Worm (Caenorhabditis elegans) whole organism, L2 larva: Measurements from ENCODE around the gene acp-4.
A peak's percentile ranks its signal among the peaks of the same experiment; 100 is the strongest.

Experiments
- C34F6.9 ChIP-seq: fragments of 150-350 bp; optimal IDR thresholded peaks from 2 replicates; lab custom pipeline; 2014; ENCODE audit warnings: missing biosample characterization, missing genetic modification characterization
- F13H6.1 ChIP-seq: sonication (generic microtip); optimal IDR thresholded peaks from 2 replicates; lab custom pipeline; 2016; ENCODE audit warnings: missing genetic modification characterization, missing compliant biosample characterization
- R02D3.7 ChIP-seq: fragments of 150-350 bp; optimal IDR thresholded peaks from 2 replicates; lab custom pipeline; 2014; ENCODE audit warnings: missing biosample characterization, missing genetic modification characterization
- Y55F3AM.14 ChIP-seq: fragments of 200-800 bp; sonication (Bioruptor generic); optimal IDR thresholded peaks from 2 replicates; lab custom pipeline; 2018; ENCODE audit warnings: mild to moderate bottlenecking, missing genetic modification characterization, missing compliant biosample characterization
- ZK546.5 ChIP-seq: sonication (generic microtip); optimal IDR thresholded peaks from 2 replicates; lab custom pipeline; 2017; ENCODE audit warnings: missing biosample characterization, missing genetic modification characterization
- alr-1 ChIP-seq: fragments of 150-350 bp; optimal IDR thresholded peaks from 2 replicates; lab custom pipeline; 2014; ENCODE audit warnings: missing biosample characterization, missing genetic modification characterization
- ama-1 ChIP-seq: fragments of 150-350 bp; optimal IDR thresholded peaks from 2 replicates; lab custom pipeline; 2018; ENCODE audit warnings: inconsistent platforms
- blmp-1 ChIP-seq: sonication (generic microtip); optimal IDR thresholded peaks from 2 replicates; lab custom pipeline; 2017; ENCODE audit warnings: missing genetic modification characterization, mild to moderate bottlenecking, missing compliant biosample characterization, antibody characterized with exemption, moderate library complexity; ENCODE audit not compliant: insufficient read depth
- ceh-16 ChIP-seq: fragments of 150-350 bp; optimal IDR thresholded peaks from 2 replicates; lab custom pipeline; 2014; ENCODE audit warnings: missing biosample characterization, missing genetic modification characterization
- ceh-82 ChIP-seq: fragments of 150-350 bp; optimal IDR thresholded peaks from 2 replicates; lab custom pipeline; 2014; ENCODE audit warnings: missing biosample characterization, missing genetic modification characterization
- crh-2 ChIP-seq: sonication (generic microtip); optimal IDR thresholded peaks from 2 replicates; lab custom pipeline; 2017; ENCODE audit warnings: missing biosample characterization, missing genetic modification characterization
- dmd-4 ChIP-seq: sonication (generic microtip); optimal IDR thresholded peaks from 2 replicates; lab custom pipeline; 2017; ENCODE audit warnings: missing biosample characterization, missing genetic modification characterization
- egl-27 ChIP-seq: sonication (generic microtip); optimal IDR thresholded peaks from 3 replicates; lab custom pipeline; 2017; ENCODE audit warnings: missing biosample characterization, missing genetic modification reagents, missing genetic modification characterization
- elt-1 ChIP-seq: fragments of 150-350 bp; optimal IDR thresholded peaks from 2 replicates; lab custom pipeline; 2014; ENCODE audit warnings: missing biosample characterization, missing genetic modification characterization
- elt-3 ChIP-seq: sonication (generic microtip); optimal IDR thresholded peaks from 2 replicates; lab custom pipeline; 2017; ENCODE audit warnings: missing biosample characterization, missing genetic modification characterization
- fos-1 ChIP-seq: fragments of 150-350 bp; optimal IDR thresholded peaks from 2 replicates; lab custom pipeline; 2014; ENCODE audit warnings: missing biosample characterization, missing genetic modification characterization
- gmeb-1 ChIP-seq: fragments of 150-350 bp; optimal IDR thresholded peaks from 2 replicates; lab custom pipeline; 2014; ENCODE audit warnings: missing biosample characterization, missing genetic modification characterization
- lin-11 ChIP-seq: fragments of 150-350 bp; sonication (generic microtip); optimal IDR thresholded peaks from 2 replicates; lab custom pipeline; 2014; ENCODE audit warnings: missing biosample characterization, missing genetic modification characterization, inconsistent platforms, mixed read lengths
- lin-13 ChIP-seq: fragments of 150-350 bp; optimal IDR thresholded peaks from 2 replicates; lab custom pipeline; 2014; ENCODE audit warnings: missing biosample characterization, missing genetic modification reagents, missing genetic modification characterization
- lsy-2 ChIP-seq, 2 experiments: fragments of 150-350 bp in 1 of 2; sonication (generic microtip) in 1 of 2; optimal IDR thresholded peaks; 2 replicates each; lab custom pipeline; 2014 to 2017; ENCODE audit warnings: missing biosample characterization in 2 of 2, missing genetic modification characterization in 2 of 2
- mdl-1 ChIP-seq, 2 experiments: fragments of 150-350 bp in 1 of 2; sonication (generic microtip) in 1 of 2; optimal IDR thresholded peaks; 2 replicates each; lab custom pipeline; 2017; ENCODE audit warnings: missing biosample characterization in 2 of 2, missing genetic modification characterization in 2 of 2
- nhr-10 ChIP-seq: sonication (generic microtip); optimal IDR thresholded peaks from 2 replicates; lab custom pipeline; 2017; ENCODE audit warnings: missing biosample characterization, missing genetic modification characterization
- nhr-12 ChIP-seq: fragments of 150-350 bp; optimal IDR thresholded peaks from 2 replicates; lab custom pipeline; 2014; ENCODE audit warnings: missing biosample characterization, missing genetic modification characterization
- nhr-129 ChIP-seq: fragments of 150-350 bp; optimal IDR thresholded peaks from 2 replicates; lab custom pipeline; 2014; ENCODE audit warnings: missing biosample characterization, missing genetic modification characterization
- nhr-23 ChIP-seq: fragments of 150-350 bp; optimal IDR thresholded peaks from 2 replicates; lab custom pipeline; 2014; ENCODE audit warnings: missing biosample characterization, missing genetic modification reagents, missing genetic modification characterization
- nhr-237 ChIP-seq: fragments of 150-350 bp; optimal IDR thresholded peaks from 2 replicates; lab custom pipeline; 2014; ENCODE audit warnings: missing biosample characterization, missing genetic modification characterization
- nhr-6 ChIP-seq: fragments of 150-350 bp; optimal IDR thresholded peaks from 2 replicates; lab custom pipeline; 2014; ENCODE audit warnings: missing biosample characterization, missing genetic modification characterization
- sem-4 ChIP-seq: fragments of 150-350 bp; optimal IDR thresholded peaks from 2 replicates; lab custom pipeline; 2014; ENCODE audit warnings: missing biosample characterization, missing genetic modification reagents, missing genetic modification characterization
- skn-1 ChIP-seq: sonication (generic microtip); optimal IDR thresholded peaks from 2 replicates; lab custom pipeline; 2017; ENCODE audit warnings: missing biosample characterization, missing genetic modification characterization
- sma-3 ChIP-seq: sonication (generic microtip); optimal IDR thresholded peaks from 2 replicates; lab custom pipeline; 2016; ENCODE audit warnings: missing genetic modification reagents, missing genetic modification characterization, missing compliant biosample characterization
- sma-9 ChIP-seq, 2 experiments: fragments of 150-350 bp in 1 of 2; sonication (generic microtip) in 1 of 2; optimal IDR thresholded peaks; 2 replicates each; lab custom pipeline; 2014 to 2016; ENCODE audit warnings: missing genetic modification characterization in 2 of 2, mild to moderate bottlenecking in 1 of 2, missing biosample characterization in 1 of 2, missing compliant biosample characterization in 1 of 2, missing genetic modification reagents in 1 of 2, moderate library complexity in 1 of 2
- snpc-4 ChIP-seq: fragments of 150-350 bp; optimal IDR thresholded peaks from 2 replicates; lab custom pipeline; 2014; ENCODE audit warnings: missing biosample characterization, missing genetic modification characterization
- unc-39 ChIP-seq: fragments of 150-350 bp; optimal IDR thresholded peaks from 2 replicates; lab custom pipeline; 2014; ENCODE audit warnings: missing biosample characterization, missing genetic modification characterization
- unc-55 ChIP-seq: fragments of 150-350 bp; sonication (generic microtip); optimal IDR thresholded peaks from 3 replicates; lab custom pipeline; 2014; ENCODE audit warnings: missing biosample characterization, missing genetic modification reagents, missing genetic modification characterization
- zag-1 ChIP-seq: fragments of 150-350 bp; optimal IDR thresholded peaks from 2 replicates; lab custom pipeline; 2014; ENCODE audit warnings: missing biosample characterization, missing genetic modification characterization
- ztf-1 ChIP-seq: fragments of 200-800 bp; sonication (Bioruptor generic); conservative IDR thresholded peaks from 2 replicates; pipeline ENCODE4 v1.3.6; 2022; ENCODE audit warnings: missing genetic modification characterization, missing compliant biosample characterization
- ztf-11 ChIP-seq: sonication (generic microtip); optimal IDR thresholded peaks from 2 replicates; lab custom pipeline; 2017; ENCODE audit warnings: missing biosample characterization, missing genetic modification characterization
- ztf-4 ChIP-seq: fragments of 150-350 bp; optimal IDR thresholded peaks from 2 replicates; lab custom pipeline; 2014; ENCODE audit warnings: missing biosample characterization, missing genetic modification characterization

Gene acp-4

DNA sequence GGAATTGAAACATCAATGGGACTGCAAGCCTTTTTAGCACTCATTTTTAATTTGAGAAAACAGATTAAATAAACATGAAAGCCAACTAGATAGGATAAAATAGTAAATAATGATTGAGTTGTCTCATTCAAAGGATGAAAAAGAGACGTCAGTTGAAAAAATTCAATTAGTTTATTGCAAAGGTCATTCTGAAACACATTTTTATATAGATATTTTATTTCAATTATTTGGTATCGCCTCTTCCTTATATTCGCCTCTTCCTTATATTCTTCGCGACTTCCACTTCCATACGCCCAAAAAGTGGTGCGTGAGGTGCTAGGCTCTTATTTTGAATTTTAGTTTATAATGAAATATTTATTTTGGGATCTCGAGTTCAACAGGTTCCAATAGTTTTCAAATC is at the start of gene acp-4:
acp-4 (minus strand) TSS at position 101 of the 400 bp plus-strand sequence.
- TF ChIP-seq zag-1: no peak
- no peak for TF ChIP-seq nhr-237
- no peak for TF ChIP-seq nhr-6 (tag; lab: Kevin White, UChicago)
- no peak for TF ChIP-seq fos-1 (tag; lab: Kevin White, UChicago)

DNA sequence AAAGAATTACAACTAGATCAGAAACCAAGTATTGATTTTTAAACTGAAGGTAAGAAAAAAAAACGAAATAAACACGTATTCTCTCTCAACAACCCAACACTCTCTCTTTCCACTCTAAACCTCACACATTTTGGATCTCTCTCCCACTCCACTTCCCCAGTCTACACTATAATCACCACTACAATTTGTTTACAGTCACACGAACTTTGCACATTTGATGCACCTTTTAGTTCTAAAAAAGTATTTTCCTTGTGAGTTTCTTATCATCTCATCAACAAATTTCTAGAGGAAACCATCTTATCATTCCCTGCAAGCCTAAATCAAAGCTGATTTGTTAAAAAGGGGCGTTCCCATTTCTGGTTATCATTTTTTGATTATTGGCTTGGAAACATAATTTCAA is 49.6 kb upstream of the acp-4 start:
- TF ChIP-seq ztf-1 (GFP tag; lab: Robert Waterston, UW) (no peak), gmeb-1 (tag; lab: Kevin White, UChicago) (peak; percentile 30), unc-55 (GFP tag; lab: Kevin White, UChicago) (peak; percentile 4), sma-9 (GFP tag; optimal IDR thresholded peaks at IDR 0.05; lab: Kevin White, UChicago) (peak; percentile 68), sma-9 (tag; optimal IDR thresholded peaks at IDR 0.05; lab: Kevin White, UChicago) (no peak), elt-1 (no peak), unc-39 (tag; lab: Kevin White, UChicago) (no peak), zag-1 (no peak), egl-27 (tag; lab: Kevin White, UChicago) (peak; percentile 13), F13H6.1 (tag; lab: Kevin White, UChicago) (peak; percentile 56), C34F6.9 (tag; lab: Kevin White, UChicago) (peak; percentile 33), alr-1 (tag; lab: Kevin White, UChicago) (no peak), ama-1 (lab: Kevin White, UChicago) (peak; percentile 8), ztf-11 (tag; lab: Kevin White, UChicago) (no peak), fos-1 (tag; lab: Kevin White, UChicago) (peak; percentile 71), lsy-2 (tag; optimal IDR thresholded peaks at IDR 0.05; lab: Kevin White, UChicago) (peak in 1 of 2 experiments; percentile 26), nhr-6 (tag; lab: Kevin White, UChicago) (no peak), nhr-129 (tag; lab: Kevin White, UChicago) (peak; percentile 63), crh-2 (tag; lab: Kevin White, UChicago) (peak; percentile 78)

ce11 chrII:8483793-8484186 is 48.9 kb upstream of the acp-4 start, which contains the start of gene taap-1:
Gene taap-1, minus strand, starts transcription at chrII:8483871.
- no peak for TF ChIP-seq gmeb-1 (tag; lab: Kevin White, UChicago)
- TF ChIP-seq ZK546.5 (tag; lab: Kevin White, UChicago): no peak
- peak in 1 of 2 experiments; percentile 17 for TF ChIP-seq mdl-1 (tag; optimal IDR thresholded peaks at IDR 0.05; lab: Kevin White, UChicago)
- no peak for TF ChIP-seq F13H6.1 (tag; lab: Kevin White, UChicago)
- no peak for TF ChIP-seq ztf-4
- TF ChIP-seq R02D3.7 (tag; lab: Kevin White, UChicago): no peak
- no peak for TF ChIP-seq lin-13 (GFP tag; lab: Kevin White, UChicago)
- TF ChIP-seq Y55F3AM.14 (GFP tag; lab: Kevin White, UChicago): no peak
- TF ChIP-seq dmd-4 (tag; lab: Kevin White, UChicago): no peak
- no peak for TF ChIP-seq ztf-11 (tag; lab: Kevin White, UChicago)
- TF ChIP-seq fos-1 (tag; lab: Kevin White, UChicago): peak; percentile 13
- TF ChIP-seq elt-1: no peak
- TF ChIP-seq zag-1: peak; percentile 0
- TF ChIP-seq C34F6.9 (tag; lab: Kevin White, UChicago): no peak
- TF ChIP-seq unc-39 (tag; lab: Kevin White, UChicago): no peak
- no peak for TF ChIP-seq sma-3 (GFP tag; lab: Kevin White, UChicago)
- no peak for TF ChIP-seq ceh-82 (tag; lab: Kevin White, UChicago)
- TF ChIP-seq lin-11 (tag; lab: Kevin White, UChicago): no peak
- TF ChIP-seq snpc-4 (tag; lab: Kevin White, UChicago): no peak
- no peak for TF ChIP-seq egl-27 (tag; lab: Kevin White, UChicago)
- TF ChIP-seq nhr-12 (tag; lab: Kevin White, UChicago): no peak
- TF ChIP-seq elt-3 (tag; lab: Kevin White, UChicago): no peak
- TF ChIP-seq unc-55 (GFP tag; lab: Kevin White, UChicago): no peak
- no peak for TF ChIP-seq blmp-1
- TF ChIP-seq nhr-129 (tag; lab: Kevin White, UChicago): peak; percentile 54
- no peak for TF ChIP-seq crh-2 (tag; lab: Kevin White, UChicago)
- TF ChIP-seq sma-9 (GFP tag; optimal IDR thresholded peaks at IDR 0.05; lab: Kevin White, UChicago): peak; percentile 77
- no peak for TF ChIP-seq sma-9 (tag; optimal IDR thresholded peaks at IDR 0.05; lab: Kevin White, UChicago)
- TF ChIP-seq nhr-237: no peak
- no peak for TF ChIP-seq nhr-10 (tag; lab: Kevin White, UChicago)
- peak; percentile 52 for TF ChIP-seq sem-4 (tag; lab: Kevin White, UChicago)
- peak; percentile 39 for TF ChIP-seq ama-1 (lab: Kevin White, UChicago)
- no peak for TF ChIP-seq ceh-16
- no peak for TF ChIP-seq nhr-23 (tag; lab: Kevin White, UChicago)
- peak; percentile 83 for TF ChIP-seq skn-1 (tag; lab: Kevin White, UChicago)
- TF ChIP-seq, all 48 proteins: peak for 8
